Fruit fly (Drosophila melanogaster): ENCODE measurements around the gene CG11563.

Gene CG11563

DNA sequence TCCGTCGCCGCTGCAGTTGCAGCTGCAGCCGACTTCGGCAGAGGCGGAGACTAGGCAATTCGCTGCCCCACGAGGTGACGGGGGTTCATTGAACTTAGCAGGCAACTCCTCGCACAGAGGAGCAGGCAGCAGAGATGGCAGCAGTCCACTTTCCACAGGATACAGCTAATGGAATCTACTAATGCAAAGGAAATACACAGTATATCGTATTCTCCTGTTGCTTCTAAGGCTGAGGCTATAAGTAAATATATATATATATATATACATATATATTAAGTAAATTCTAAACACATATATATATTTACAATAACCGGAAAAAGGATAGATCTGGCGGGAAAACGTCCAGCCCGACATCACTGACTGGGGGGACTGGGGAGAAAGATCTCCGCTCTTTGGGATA lies 33.5 kb upstream of the CG11563 start:
- TF ChIP-seq crp (GFP tag; optimal IDR thresholded peaks at IDR 0.05) (no peak), CG6683 (GFP tag; optimal IDR thresholded peaks at IDR 0.05) (no peak), Dip3 (GFP tag; optimal IDR thresholded peaks at IDR 0.05) (no peak), CG6175 (GFP tag; IDR thresholded peaks at IDR 0.05) (no peak), CG12391 (tag; optimal IDR thresholded peaks at IDR 0.05) (peak; percentile 2), Dll (GFP tag; IDR thresholded peaks at IDR 0.05; ENCODE audit: partially characterized antibody) (no peak), trem (tag; optimal IDR thresholded peaks at IDR 0.05) (peak; percentile 3), CG2712 (tag; optimal IDR thresholded peaks at IDR 0.05) (peak; percentile 29), ind (GFP tag; optimal IDR thresholded peaks at IDR 0.05) (no peak), CG10979 (tag; optimal IDR thresholded peaks at IDR 0.05) (no peak), so (GFP tag; IDR thresholded peaks at IDR 0.05) (no peak), CG2129 (GFP tag; IDR thresholded peaks at IDR 0.05; ENCODE audit: partially characterized antibody) (no peak), CG12299 (tag; optimal IDR thresholded peaks at IDR 0.05) (no peak), Sry-β (GFP tag; optimal IDR thresholded peaks at IDR 0.05) (peak; percentile 86), CG18262 (tag; optimal IDR thresholded peaks at IDR 0.05) (peak; percentile 3), Stat92E (GFP tag; optimal IDR thresholded peaks at IDR 0.05) (no peak), CG10366 (GFP tag; IDR thresholded peaks at IDR 0.05) (no peak), dmrt11E (tag; optimal IDR thresholded peaks at IDR 0.05) (peak; percentile 9), ATbp (GFP tag; optimal IDR thresholded peaks at IDR 0.05) (no peak), CG14860 (GFP tag; IDR thresholded peaks at IDR 0.05; ENCODE audit: partially characterized antibody) (no peak), Mrtf (GFP tag; IDR thresholded peaks at IDR 0.05) (no peak), CG4424 (GFP tag; optimal IDR thresholded peaks at IDR 0.05) (no peak), CG6813 (GFP tag; optimal IDR thresholded peaks at IDR 0.05) (no peak), psq (GFP tag; optimal IDR thresholded peaks at IDR 0.05) (no peak), Mad (GFP tag; optimal IDR thresholded peaks at IDR 0.05) (no peak)

DNA sequence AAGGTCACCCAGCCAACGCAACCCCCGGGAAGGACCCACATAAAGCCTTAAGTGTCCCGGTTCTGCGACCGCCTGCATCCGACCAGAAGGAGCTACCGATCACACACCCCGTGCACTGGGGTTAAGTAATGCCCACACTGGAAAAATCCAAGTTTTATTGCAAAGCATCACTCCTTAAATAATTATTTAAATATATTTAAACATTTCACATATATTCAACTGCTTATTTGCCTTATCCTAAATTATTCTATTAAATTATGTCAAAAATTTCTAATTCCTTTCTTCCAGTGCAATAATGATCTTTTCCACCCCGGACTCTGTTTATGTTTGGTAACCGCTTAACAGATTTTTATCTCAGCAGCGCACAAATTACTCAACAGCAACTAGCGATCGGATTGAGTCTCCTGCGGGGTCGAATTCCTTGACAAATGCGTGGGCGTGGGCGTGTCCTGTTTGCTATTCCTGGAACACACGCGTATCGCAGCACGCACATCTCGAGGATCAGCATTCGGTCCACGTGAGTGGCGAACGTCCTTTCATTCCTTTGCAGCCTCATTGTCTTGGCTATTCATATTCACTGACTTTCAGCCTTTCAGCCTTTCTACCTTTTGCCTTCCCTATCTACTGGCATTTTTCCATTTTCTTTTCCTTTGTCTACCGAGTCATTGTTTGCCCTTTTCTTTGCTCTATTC lies 32.2 kb upstream of the CG11563 start:
- TF ChIP-seq cg (GFP tag; optimal IDR thresholded peaks at IDR 0.05): no peak
- peak; percentile 64 for TF ChIP-seq CG7745 (tag; optimal IDR thresholded peaks at IDR 0.05)
- TF ChIP-seq CG7357 (GFP tag; IDR thresholded peaks at IDR 0.05): no peak
- no peak; the same call in 1 of the 2 replicates for TF ChIP-seq ro (GFP tag; IDR thresholded peaks at IDR 0.05)
- TF ChIP-seq CG11504 (tag; optimal IDR thresholded peaks at IDR 0.05): peak; percentile 12
- TF ChIP-seq Fer2 (tag; optimal IDR thresholded peaks at IDR 0.05): no peak
- no peak for TF ChIP-seq aop (GFP tag; IDR thresholded peaks at IDR 0.05)
- TF ChIP-seq CG9932 (GFP tag; IDR thresholded peaks at IDR 0.05): no peak
- peak; percentile 53 for TF ChIP-seq CG1024 (GFP tag; IDR thresholded peaks at IDR 0.05)
- no peak for TF ChIP-seq Dbx (GFP tag; IDR thresholded peaks at IDR 0.05)
- 0 out of 2 replicates have a peak, but pooled peaks have one; percentile 15 for TF ChIP-seq sisA (GFP tag; IDR thresholded peaks at IDR 0.05)
- peak; percentile 45; the same call in 1 of the 3 replicates for TF ChIP-seq CG17361 (GFP tag; IDR thresholded peaks at IDR 0.05)
- no peak for TF ChIP-seq CG33213 (GFP tag; optimal IDR thresholded peaks at IDR 0.05)
- TF ChIP-seq CG13296 (GFP tag; optimal IDR thresholded peaks at IDR 0.05): no peak
- peak; percentile 97 for TF ChIP-seq CG15696 (tag; optimal IDR thresholded peaks at IDR 0.05)
- no peak for TF ChIP-seq CG12236 (GFP tag; optimal IDR thresholded peaks at IDR 0.05)
- TF ChIP-seq grau (tag; optimal IDR thresholded peaks at IDR 0.05): peak; percentile 49
- no peak for TF ChIP-seq CG12659 (GFP tag; optimal IDR thresholded peaks at IDR 0.05)
- TF ChIP-seq CG2120 (GFP tag; optimal IDR thresholded peaks at IDR 0.05): no peak
- no peak for TF ChIP-seq CG10654 (GFP tag; optimal IDR thresholded peaks at IDR 0.05)
- no peak for TF ChIP-seq NFAT (GFP tag; IDR thresholded peaks at IDR 0.05)
- TF ChIP-seq Mrtf (GFP tag; IDR thresholded peaks at IDR 0.05): no peak
- no peak for TF ChIP-seq B-H1 (GFP tag; IDR thresholded peaks at IDR 0.05)
- TF ChIP-seq CG15479 (GFP tag; optimal IDR thresholded peaks at IDR 0.05): peak; percentile 95
- no peak for TF ChIP-seq Taf1 (GFP tag; IDR thresholded peaks at IDR 0.05)
- no peak for TF ChIP-seq lilli (GFP tag; optimal IDR thresholded peaks at IDR 0.05)
